Worm (Caenorhabditis elegans) whole organism, midembryonic: ENCODE data around the gene acdh-6.

Source experiments
- flt-1 ChIP-seq: fragments of 200-800 bp; sonication (Bioruptor generic); IDR thresholded peaks from 2 replicates; pipeline ENCODE4 v1.3.6; 2022; ENCODE audit warnings: missing genetic modification characterization, missing compliant biosample characterization
- med-1 ChIP-seq: sonication (generic microtip); optimal IDR thresholded peaks from 2 replicates; lab custom pipeline; 2017; ENCODE audit warnings: missing genetic modification characterization, mild to moderate bottlenecking, missing compliant biosample characterization, antibody characterized with exemption, missing genetic modification reagents; ENCODE audit not compliant: insufficient read depth
- ref-1 ChIP-seq: fragments of 200-800 bp; sonication (Bioruptor generic); conservative IDR thresholded peaks from 2 replicates; pipeline ENCODE4 v1.3.6; 2022; ENCODE audit warnings: missing genetic modification reagents, missing genetic modification characterization, missing compliant biosample characterization
- ztf-23 ChIP-seq: fragments of 200-800 bp; sonication (Bioruptor generic); IDR thresholded peaks from 2 replicates; pipeline ENCODE4 v1.3.6; 2022; ENCODE audit warnings: missing genetic modification reagents, missing genetic modification characterization, missing compliant biosample characterization

ce11 chrIII:8570289-8570688 lies 9.4 kb downstream of the acdh-6 start:
- no peak for TF ChIP-seq ztf-23 (GFP tag; lab: Robert Waterston, UW)
- TF ChIP-seq ref-1, result no peak
- no peak for TF ChIP-seq med-1
- no peak for TF ChIP-seq flt-1 (GFP tag; lab: Robert Waterston, UW)
